Fruit fly (Drosophila melanogaster): Measurements from ENCODE around the gene dib.

DNA sequence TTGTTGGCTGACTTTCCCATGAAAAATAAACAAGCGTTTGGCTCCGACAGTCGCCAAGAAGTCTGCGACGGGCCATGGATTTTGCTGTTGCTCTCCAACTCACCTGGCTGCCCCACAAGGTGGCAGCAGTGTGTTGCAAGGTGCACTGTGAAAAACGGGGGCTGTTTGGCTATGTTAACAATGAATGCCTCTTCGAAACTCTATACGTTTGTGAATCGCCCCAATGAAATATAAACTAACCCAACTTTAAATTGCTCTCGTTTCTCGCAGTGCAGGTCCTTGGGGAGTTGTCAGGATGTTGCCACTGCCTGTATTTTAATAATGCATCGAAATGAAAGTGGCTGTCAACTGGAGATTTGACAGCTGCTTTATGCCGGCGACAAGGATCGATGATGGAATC is 47.7 kb upstream of the dib start:
- no peak for TF ChIP-seq usp (GFP tag; optimal IDR thresholded peaks at IDR 0.05)
- TF ChIP-seq pan (optimal IDR thresholded peaks at IDR 0.05) = no peak
- TF ChIP-seq EcR (GFP tag; optimal IDR thresholded peaks at IDR 0.05) = no peak
- TF ChIP-seq CG8478 (optimal IDR thresholded peaks at IDR 0.05) = no peak

Measured in whole organism.